Worm (Caenorhabditis elegans) whole organism, L3 larva: ENCODE measurements around the gene nspc-18.

Source experiments
- ceh-16 ChIP-seq: sonication (generic microtip); optimal IDR thresholded peaks from 2 replicates; lab custom pipeline; 2017; ENCODE audit warnings: missing biosample characterization, missing genetic modification characterization
- elt-2 ChIP-seq: sonication (generic microtip); optimal IDR thresholded peaks from 2 replicates; lab custom pipeline; 2016; ENCODE audit warnings: missing genetic modification reagents, mild to moderate bottlenecking, missing genetic modification characterization, missing compliant biosample characterization
- fos-1 ChIP-seq: fragments of 150-350 bp; optimal IDR thresholded peaks from 2 replicates; lab custom pipeline; 2014; ENCODE audit warnings: missing biosample characterization, missing genetic modification characterization
- mdl-1 ChIP-seq: fragments of 150-350 bp; optimal IDR thresholded peaks from 2 replicates; lab custom pipeline; 2014; ENCODE audit warnings: missing biosample characterization, missing genetic modification characterization
- nfya-1 ChIP-seq: sonication (generic microtip); optimal IDR thresholded peaks from 2 replicates; lab custom pipeline; 2017; ENCODE audit warnings: missing genetic modification characterization, mild to moderate bottlenecking, missing compliant biosample characterization, antibody characterized with exemption, moderate library complexity; ENCODE audit not compliant: insufficient read depth
- nhr-11 ChIP-seq: fragments of 150-350 bp; optimal IDR thresholded peaks from 2 replicates; lab custom pipeline; 2014; ENCODE audit warnings: missing biosample characterization, missing genetic modification characterization
- nhr-12 ChIP-seq: fragments of 150-350 bp; optimal IDR thresholded peaks from 2 replicates; lab custom pipeline; 2014; ENCODE audit warnings: missing biosample characterization, missing genetic modification characterization
- nhr-28 ChIP-seq: fragments of 150-350 bp; optimal IDR thresholded peaks from 2 replicates; lab custom pipeline; 2014; ENCODE audit warnings: missing biosample characterization, missing genetic modification characterization
- nhr-77 ChIP-seq: fragments of 150-350 bp; optimal IDR thresholded peaks from 2 replicates; lab custom pipeline; 2014; ENCODE audit warnings: missing biosample characterization, missing genetic modification characterization
- pha-4 ChIP-seq: fragments of 150-350 bp; optimal IDR thresholded peaks from 2 replicates; lab custom pipeline; 2014; ENCODE audit warnings: missing biosample characterization, missing genetic modification reagents, missing genetic modification characterization
- snpc-4 ChIP-seq: fragments of 150-350 bp; optimal IDR thresholded peaks from 2 replicates; lab custom pipeline; 2014; ENCODE audit warnings: missing biosample characterization, missing genetic modification characterization
- ztf-4 ChIP-seq: fragments of 150-350 bp; optimal IDR thresholded peaks from 2 replicates; lab custom pipeline; 2014; ENCODE audit warnings: missing biosample characterization, missing genetic modification characterization

ce11 chrX:14490486-14490885, 37.0 kb downstream of the nspc-18 start:
- TF ChIP-seq fos-1 (tag; lab: Kevin White, UChicago) (no peak), nhr-28 (tag; lab: Kevin White, UChicago) (no peak), pha-4 (tag; lab: Kevin White, UChicago) (no peak), nhr-12 (tag; lab: Kevin White, UChicago) (no peak), mdl-1 (no peak), nfya-1 (tag; lab: Kevin White, UChicago) (no peak), nhr-11 (tag; lab: Kevin White, UChicago) (no peak), nhr-77 (tag; lab: Kevin White, UChicago) (no peak), ztf-4 (tag; lab: Kevin White, UChicago) (no peak), elt-2 (tag; lab: Kevin White, UChicago) (no peak), ceh-16 (tag; lab: Kevin White, UChicago) (no peak), snpc-4 (tag; lab: Kevin White, UChicago) (no peak)
